Fruit fly (Drosophila melanogaster) whole organism, embryonic: ENCODE data around the gene Cep97.

Experiments used
- BEAF-32 ChIP-seq: fragments of 200-800 bp; sonication (Bioruptor generic); optimal IDR thresholded peaks from 3 replicates; lab custom pipeline; 2017; ENCODE audit warnings: missing biosample characterization, missing genetic modification characterization, mild to moderate bottlenecking, moderate library complexity, missing genetic modification reagents
- CG10267 ChIP-seq: fragments of 200-800 bp; sonication (Bioruptor generic); optimal IDR thresholded peaks from 2 replicates; lab custom pipeline; 2018; ENCODE audit warnings: missing biosample characterization, mild to moderate bottlenecking, missing genetic modification characterization, moderate library complexity
- CG10431 ChIP-seq: fragments of 200-800 bp; sonication (Bioruptor generic); optimal IDR thresholded peaks from 3 replicates; lab custom pipeline; 2018; ENCODE audit warnings: missing biosample characterization, mild to moderate bottlenecking, missing genetic modification characterization
- CG16813 ChIP-seq: fragments of 200-800 bp; sonication (Bioruptor generic); IDR thresholded peaks from 3 replicates; pipeline ENCODE4 v1.3.6; 2022; ENCODE audit warnings: missing biosample characterization, missing genetic modification characterization; ENCODE audit not compliant: partially characterized antibody
- CG16815 ChIP-seq: fragments of 200-800 bp; sonication (Bioruptor generic); optimal IDR thresholded peaks from 3 replicates; lab custom pipeline; 2017; ENCODE audit warnings: missing biosample characterization, mild to moderate bottlenecking, missing genetic modification characterization
- CG17568 ChIP-seq: fragments of 200-800 bp; sonication (Bioruptor generic); optimal IDR thresholded peaks from 2 replicates; lab custom pipeline; 2018; ENCODE audit warnings: missing biosample characterization, mild to moderate bottlenecking, missing genetic modification characterization, moderate library complexity
- CG3281 ChIP-seq: fragments of 200-800 bp; sonication (Bioruptor generic); optimal IDR thresholded peaks from 3 replicates; lab custom pipeline; 2017; ENCODE audit warnings: missing biosample characterization, mild to moderate bottlenecking, missing genetic modification characterization
- CG3407 ChIP-seq: fragments of 200-800 bp; sonication (Bioruptor generic); optimal IDR thresholded peaks from 2 replicates; lab custom pipeline; 2018; ENCODE audit warnings: missing biosample characterization, mild to moderate bottlenecking, missing genetic modification characterization
- CG3838 ChIP-seq: fragments of 200-800 bp; sonication (Bioruptor generic); optimal IDR thresholded peaks from 3 replicates; lab custom pipeline; 2016; ENCODE audit warnings: missing biosample characterization, missing genetic modification characterization
- CG6765 ChIP-seq: fragments of 200-800 bp; sonication (Bioruptor generic); optimal IDR thresholded peaks from 3 replicates; lab custom pipeline; 2017; ENCODE audit warnings: missing biosample characterization, mild to moderate bottlenecking, missing genetic modification characterization
- CG7357 ChIP-seq: fragments of 200-800 bp; sonication (Bioruptor generic); IDR thresholded peaks from 3 replicates; pipeline ENCODE4 v1.3.6; 2022; ENCODE audit warnings: missing biosample characterization, missing genetic modification characterization
- CG7987 ChIP-seq: fragments of 200-800 bp; sonication (Bioruptor generic); optimal IDR thresholded peaks from 2 replicates; lab custom pipeline; 2018; ENCODE audit warnings: missing biosample characterization, mild to moderate bottlenecking, missing genetic modification characterization, moderate library complexity
- CG8290 ChIP-seq, 3 experiments: fragments of 200-800 bp; sonication (Bioruptor generic); optimal IDR thresholded peaks; 2 replicates each; lab custom pipeline; 2016 to 2019; ENCODE audit warnings: missing biosample characterization in 3 of 3, missing genetic modification characterization in 3 of 3, mild to moderate bottlenecking in 2 of 3, moderate library complexity in 1 of 3
- CG8944 ChIP-seq: fragments of 200-800 bp; sonication (Bioruptor generic); optimal IDR thresholded peaks from 3 replicates; lab custom pipeline; 2016; ENCODE audit warnings: missing biosample characterization, missing genetic modification characterization
- CG9797 ChIP-seq: fragments of 200-800 bp; sonication (Bioruptor generic); optimal IDR thresholded peaks from 3 replicates; lab custom pipeline; 2018; ENCODE audit warnings: missing biosample characterization, mild to moderate bottlenecking, missing genetic modification characterization
- CG9932 ChIP-seq: fragments of 200-800 bp; sonication (Bioruptor generic); IDR thresholded peaks from 2 replicates; pipeline ENCODE4 v1.3.6; 2022; ENCODE audit warnings: missing biosample characterization, missing genetic modification characterization
- D19A ChIP-seq: fragments of 200-800 bp; optimal IDR thresholded peaks from 3 replicates; lab custom pipeline; 2019; ENCODE audit warnings: missing biosample characterization, mild to moderate bottlenecking, missing genetic modification characterization, moderate library complexity
- E2f2 ChIP-seq: fragments of 200-800 bp; sonication (Bioruptor generic); IDR thresholded peaks from 2 replicates; pipeline ENCODE4 v1.3.6; 2022; ENCODE audit warnings: missing biosample characterization, missing genetic modification characterization
- ERR ChIP-seq: fragments of 200-800 bp; sonication (Bioruptor generic); optimal IDR thresholded peaks from 2 replicates; lab custom pipeline; 2016; ENCODE audit warnings: missing biosample characterization, missing genetic modification characterization
- H2.0 ChIP-seq: fragments of 200-800 bp; sonication (Bioruptor generic); IDR thresholded peaks from 2 replicates; pipeline ENCODE4 v1.3.6; 2022; ENCODE audit warnings: missing biosample characterization, missing genetic modification characterization
- HLH3B ChIP-seq: fragments of 200-800 bp; sonication (Bioruptor generic); IDR thresholded peaks from 2 replicates; pipeline ENCODE4 v1.3.6; 2022; ENCODE audit warnings: missing biosample characterization, missing genetic modification characterization
- Hr3 ChIP-seq: fragments of 200-800 bp; sonication (Bioruptor generic); optimal IDR thresholded peaks from 3 replicates; lab custom pipeline; 2016; ENCODE audit warnings: missing biosample characterization, missing genetic modification characterization
- Rfx ChIP-seq: fragments of 200-800 bp; sonication (Bioruptor generic); IDR thresholded peaks from 2 replicates; pipeline ENCODE4 v1.3.6; 2022; ENCODE audit warnings: missing biosample characterization, missing genetic modification characterization
- Scr ChIP-seq: fragments of 200-800 bp; sonication (Bioruptor generic); IDR thresholded peaks from 2 replicates; pipeline ENCODE4 v1.3.6; 2022; ENCODE audit warnings: missing biosample characterization, missing genetic modification characterization; ENCODE audit not compliant: partially characterized antibody
- ac ChIP-seq: fragments of 200-800 bp; sonication (Bioruptor generic); optimal IDR thresholded peaks from 3 replicates; lab custom pipeline; 2017; ENCODE audit warnings: missing biosample characterization, mild to moderate bottlenecking, missing genetic modification characterization
- ara ChIP-seq: fragments of 200-800 bp; sonication (Bioruptor generic); IDR thresholded peaks from 2 replicates; pipeline ENCODE4 v1.3.6; 2022; ENCODE audit warnings: missing biosample characterization, missing genetic modification characterization
- ato ChIP-seq: fragments of 200-800 bp; sonication (Bioruptor generic); IDR thresholded peaks from 2 replicates; pipeline ENCODE4 v1.3.6; 2022; ENCODE audit warnings: missing biosample characterization, missing genetic modification characterization; ENCODE audit not compliant: partially characterized antibody
- az2 ChIP-seq: fragments of 200-800 bp; sonication (Bioruptor generic); optimal IDR thresholded peaks from 3 replicates; lab custom pipeline; 2016; ENCODE audit warnings: missing biosample characterization, missing genetic modification characterization
- bigmax ChIP-seq: fragments of 200-800 bp; sonication (Bioruptor generic); optimal IDR thresholded peaks from 2 replicates; lab custom pipeline; 2018; ENCODE audit warnings: missing biosample characterization, mild to moderate bottlenecking, missing genetic modification characterization
- cad ChIP-seq: fragments of >200 bp; optimal IDR thresholded peaks from 2 replicates; lab custom pipeline; 2017; ENCODE audit warnings: missing biosample characterization, missing genetic modification characterization
- cwo ChIP-seq: fragments of 200-800 bp; sonication (Bioruptor generic); optimal IDR thresholded peaks from 3 replicates; lab custom pipeline; 2017; ENCODE audit warnings: missing biosample characterization, missing genetic modification characterization, mild to moderate bottlenecking, moderate library complexity, missing genetic modification reagents
- dmrt99B ChIP-seq: fragments of 200-800 bp; sonication (Bioruptor generic); optimal IDR thresholded peaks from 2 replicates; lab custom pipeline; 2018; ENCODE audit warnings: missing biosample characterization, mild to moderate bottlenecking, missing genetic modification characterization, moderate library complexity
- en ChIP-seq: fragments of 200-800 bp; sonication (Bioruptor generic); optimal IDR thresholded peaks from 2 replicates; lab custom pipeline; 2016; ENCODE audit warnings: missing biosample characterization, missing genetic modification characterization
- jigr1 ChIP-seq: fragments of 200-800 bp; sonication (Bioruptor generic); IDR thresholded peaks from 3 replicates; pipeline ENCODE4 v1.3.6; 2022; ENCODE audit warnings: missing biosample characterization, missing genetic modification characterization
- lov ChIP-seq, 2 experiments: fragments of 200-800 bp in 1 of 2; fragments of >200 bp in 1 of 2; sonication (Bioruptor generic) in 1 of 2; IDR thresholded peaks in 1 of 2; optimal IDR thresholded peaks in 1 of 2; 2 replicates in 1 of 2; 3 replicates in 1 of 2; pipeline versions ENCODE4 v1.3.6 to Lab custom; 2017 to 2022; ENCODE audit warnings: missing biosample characterization in 1 of 2, missing genetic modification characterization in 1 of 2
- nerfin-1 ChIP-seq: fragments of 200-800 bp; sonication (Bioruptor generic); optimal IDR thresholded peaks from 3 replicates; lab custom pipeline; 2019; ENCODE audit warnings: missing biosample characterization, mild to moderate bottlenecking, missing genetic modification characterization, moderate library complexity
- nmo ChIP-seq: fragments of 200-800 bp; sonication (Bioruptor generic); optimal IDR thresholded peaks from 2 replicates; lab custom pipeline; 2018; ENCODE audit warnings: missing biosample characterization, mild to moderate bottlenecking, missing genetic modification characterization, moderate library complexity
- odd ChIP-seq: fragments of 200-800 bp; sonication (Bioruptor generic); optimal IDR thresholded peaks from 2 replicates; lab custom pipeline; 2017; ENCODE audit warnings: missing biosample characterization, mild to moderate bottlenecking, missing genetic modification characterization
- onecut ChIP-seq: fragments of 200-800 bp; sonication (Bioruptor generic); IDR thresholded peaks from 2 replicates; pipeline ENCODE4 v1.3.6; 2022; ENCODE audit warnings: missing biosample characterization, missing genetic modification characterization
- peb ChIP-seq: fragments of 200-800 bp; sonication (Bioruptor generic); IDR thresholded peaks from 2 replicates; pipeline ENCODE4 v1.3.6; 2022; ENCODE audit warnings: missing biosample characterization, missing genetic modification characterization
- phol ChIP-seq: fragments of 200-800 bp; sonication (Bioruptor generic); optimal IDR thresholded peaks from 3 replicates; lab custom pipeline; 2018; ENCODE audit warnings: missing biosample characterization, mild to moderate bottlenecking, missing genetic modification characterization, moderate library complexity
- ranshi ChIP-seq: fragments of 200-800 bp; sonication (Bioruptor generic); IDR thresholded peaks from 2 replicates; pipeline ENCODE4 v1.3.6; 2022; ENCODE audit warnings: missing biosample characterization, missing genetic modification characterization
- ro ChIP-seq: fragments of 200-800 bp; sonication (Bioruptor generic); IDR thresholded peaks from 2 replicates; pipeline ENCODE4 v1.3.6; 2022; ENCODE audit warnings: missing biosample characterization, missing genetic modification characterization
- salm ChIP-seq: fragments of 200-800 bp; sonication (Bioruptor generic); optimal IDR thresholded peaks from 2 replicates; lab custom pipeline; 2018; ENCODE audit warnings: missing biosample characterization, mild to moderate bottlenecking, missing genetic modification characterization
- sr ChIP-seq: fragments of 200-800 bp; sonication (Bioruptor generic); IDR thresholded peaks from 3 replicates; pipeline ENCODE4 v1.3.6; 2022; ENCODE audit warnings: missing biosample characterization, missing genetic modification characterization
- tna ChIP-seq: fragments of 200-800 bp; sonication (Bioruptor generic); IDR thresholded peaks from 2 replicates; pipeline ENCODE4 v1.3.6; 2022; ENCODE audit warnings: missing biosample characterization, missing genetic modification characterization; ENCODE audit not compliant: partially characterized antibody
- zen ChIP-seq: fragments of 200-800 bp; sonication (Bioruptor generic); optimal IDR thresholded peaks from 3 replicates; lab custom pipeline; 2018; ENCODE audit warnings: missing biosample characterization, mild to moderate bottlenecking, missing genetic modification characterization, moderate library complexity

Cep97 gene

dm6 chr2L:3888754-3889603 is 21.5 kb downstream of the Cep97 start (continued):
- TF ChIP-seq phol (tag; lab: Kevin White, UChicago) (peak; percentile 65), lov (optimal IDR thresholded peaks at IDR 0.05; lab: Kevin White, UChicago) (no peak), lov (GFP tag; IDR thresholded peaks at IDR 0.05; lab: Robert Waterston, UW) (no peak), CG8290 (GFP tag; optimal IDR thresholded peaks at IDR 0.05; lab: Kevin White, UChicago) (peak; percentile 21), CG8290 (tag; optimal IDR thresholded peaks at IDR 0.05; lab: Kevin White, UChicago) (peak in 1 of 2 experiments; percentile 26), odd (GFP tag; lab: Kevin White, UChicago) (no peak), ro (GFP tag; lab: Robert Waterston, UW) (no peak), CG16815 (peak; percentile 63), H2.0 (GFP tag; lab: Robert Waterston, UW) (peak; percentile 30; the same call in 1 of the 2 replicates), CG10431 (GFP tag; lab: Kevin White, UChicago) (peak; percentile 8), CG8944 (GFP tag; lab: Kevin White, UChicago) (no peak), CG17568 (no peak), az2 (GFP tag; lab: Kevin White, UChicago) (peak; percentile 51), cad (GFP tag; lab: Kevin White, UChicago) (no peak), en (GFP tag; lab: Kevin White, UChicago) (no peak), Rfx (GFP tag; lab: Robert Waterston, UW) (peak; percentile 50), BEAF-32 (GFP tag; lab: Kevin White, UChicago) (no peak), E2f2 (peak; percentile 23; the same call in 1 of the 2 replicates), CG3281 (GFP tag; lab: Kevin White, UChicago) (peak; percentile 32), nerfin-1 (tag; lab: Kevin White, UChicago) (peak; percentile 11), CG16813 (no peak), jigr1 (GFP tag; lab: Robert Waterston, UW) (no peak), CG7357 (GFP tag; lab: Robert Waterston, UW) (no peak), CG6765 (GFP tag; lab: Kevin White, UChicago) (peak; percentile 12), HLH3B (GFP tag; lab: Robert Waterston, UW) (0 out of 2 replicates have a peak, but pooled peaks have one; percentile 20), nmo (GFP tag; lab: Kevin White, UChicago) (peak; percentile 69), salm (peak; percentile 33), cwo (GFP tag; lab: Kevin White, UChicago) (peak; percentile 60), ara (GFP tag; lab: Robert Waterston, UW) (no peak), CG7987 (no peak), ac (GFP tag; lab: Kevin White, UChicago) (no peak), Scr (GFP tag; lab: Robert Waterston, UW) (no peak), bigmax (GFP tag; lab: Kevin White, UChicago) (no peak), zen (tag; lab: Kevin White, UChicago) (no peak), tna (no peak), dmrt99B (peak; percentile 71), D19A (tag; lab: Kevin White, UChicago) (peak; percentile 35), ranshi (GFP tag; lab: Robert Waterston, UW) (no peak; the same call in 1 of the 2 replicates), CG3838 (GFP tag; lab: Kevin White, UChicago) (no peak), sr (GFP tag; lab: Robert Waterston, UW) (no peak), peb (GFP tag; lab: Robert Waterston, UW) (no peak), onecut (0 out of 2 replicates have a peak, but pooled peaks have one; percentile 12), CG9797 (no peak), CG10267 (tag; lab: Kevin White, UChicago) (peak; percentile 28), CG9932 (peak; percentile 58; the same call in 1 of the 2 replicates), ato (GFP tag; lab: Robert Waterston, UW) (no peak), ERR (GFP tag; lab: Kevin White, UChicago) (no peak), CG3407 (GFP tag; lab: Kevin White, UChicago) (peak; percentile 37), Hr3 (GFP tag; lab: Kevin White, UChicago) (peak; percentile 66)
